Worm (Caenorhabditis elegans) whole organism, young adult: Measurements from ENCODE around the gene cpg-8.

Source experiments
- B0019.2 ChIP-seq: fragments of 200-800 bp; sonication (Bioruptor generic); conservative IDR thresholded peaks from 2 replicates; pipeline ENCODE4 v1.3.6; 2022; ENCODE audit warnings: missing genetic modification reagents, missing genetic modification characterization, missing compliant biosample characterization
- F23B12.7 ChIP-seq: sonication (generic microtip); optimal IDR thresholded peaks from 2 replicates; lab custom pipeline; 2017; ENCODE audit warnings: missing genetic modification characterization, mild to moderate bottlenecking, missing compliant biosample characterization, antibody characterized with exemption, moderate library complexity; ENCODE audit not compliant: insufficient read depth
- F33H1.4 ChIP-seq: fragments of 200-800 bp; sonication (Bioruptor generic); IDR thresholded peaks from 2 replicates; pipeline ENCODE4 v1.3.6; 2022; ENCODE audit warnings: missing genetic modification reagents, missing genetic modification characterization, missing compliant biosample characterization
- F55B11.4 ChIP-seq: sonication (generic microtip); optimal IDR thresholded peaks from 2 replicates; lab custom pipeline; 2016; ENCODE audit warnings: missing compliant biosample characterization, missing genetic modification characterization, borderline replicate concordance; ENCODE audit not compliant: insufficient read depth
- F57A8.1 ChIP-seq: fragments of 200-800 bp; sonication (Bioruptor generic); optimal IDR thresholded peaks from 2 replicates; lab custom pipeline; 2018; ENCODE audit warnings: mild to moderate bottlenecking, missing genetic modification characterization, moderate library complexity, missing compliant biosample characterization
- F57C9.4 ChIP-seq: sonication (generic microtip); optimal IDR thresholded peaks from 2 replicates; lab custom pipeline; 2017; ENCODE audit warnings: mild to moderate bottlenecking, missing genetic modification characterization, missing compliant biosample characterization
- T07F8.4 ChIP-seq: sonication (generic microtip); optimal IDR thresholded peaks from 2 replicates; lab custom pipeline; 2016; ENCODE audit warnings: mild to moderate bottlenecking, missing genetic modification characterization, moderate library complexity, missing compliant biosample characterization
- Y53F4B.3 ChIP-seq: fragments of 200-800 bp; sonication (Bioruptor generic); IDR thresholded peaks from 2 replicates; pipeline ENCODE4 v1.3.6; 2022; ENCODE audit warnings: missing genetic modification reagents, missing genetic modification characterization, missing compliant biosample characterization
- Y79H2A.3 ChIP-seq: fragments of 200-800 bp; sonication (Bioruptor generic); conservative IDR thresholded peaks from 2 replicates; pipeline ENCODE4 v1.3.6; 2022; ENCODE audit warnings: missing genetic modification reagents, missing genetic modification characterization, missing compliant biosample characterization
- ZK185.1 ChIP-seq: sonication (generic microtip); optimal IDR thresholded peaks from 2 replicates; lab custom pipeline; 2016; ENCODE audit warnings: mild to moderate bottlenecking, missing genetic modification characterization, missing compliant biosample characterization; ENCODE audit not compliant: poor library complexity, severe bottlenecking
- ama-1 ChIP-seq, 3 experiments: fragments of 150-350 bp in 1 of 3; sonication (generic microtip) in 2 of 3; optimal IDR thresholded peaks; 2 replicates each; lab custom pipeline; 2014 to 2018; ENCODE audit warnings: missing biosample characterization in 2 of 3, missing genetic modification characterization in 2 of 3, missing genetic modification reagents in 2 of 3
- atf-7 ChIP-seq: sonication (generic microtip); optimal IDR thresholded peaks from 2 replicates; lab custom pipeline; 2017; ENCODE audit warnings: mild to moderate bottlenecking, missing genetic modification characterization, missing compliant biosample characterization
- attf-6 ChIP-seq: fragments of 200-800 bp; sonication (Bioruptor generic); IDR thresholded peaks from 2 replicates; pipeline ENCODE4 v1.3.6; 2022; ENCODE audit warnings: missing genetic modification reagents, missing genetic modification characterization, missing compliant biosample characterization
- ccch-3 ChIP-seq: fragments of 200-800 bp; sonication (Bioruptor generic); optimal IDR thresholded peaks from 2 replicates; lab custom pipeline; 2018; ENCODE audit warnings: mild to moderate bottlenecking, missing genetic modification characterization, missing compliant biosample characterization
- cebp-1 ChIP-seq, 2 experiments: fragments of 200-800 bp in 1 of 2; sonication (Bioruptor generic) in 1 of 2; sonication (generic microtip) in 1 of 2; IDR thresholded peaks in 1 of 2; optimal IDR thresholded peaks in 1 of 2; 2 replicates each; pipeline versions ENCODE4 v1.3.6 to Lab custom; 2017 to 2022; ENCODE audit warnings: missing compliant biosample characterization in 2 of 2, missing genetic modification characterization in 2 of 2, mild to moderate bottlenecking in 1 of 2, missing genetic modification reagents in 1 of 2, moderate library complexity in 1 of 2
- cebp-2 ChIP-seq: fragments of 200-800 bp; sonication (Bioruptor generic); IDR thresholded peaks from 2 replicates; pipeline ENCODE4 v1.3.6; 2022; ENCODE audit warnings: missing genetic modification characterization, missing compliant biosample characterization
- ceh-100 ChIP-seq: fragments of 200-800 bp; sonication (Bioruptor generic); IDR thresholded peaks from 2 replicates; pipeline ENCODE4 v1.3.6; 2022; ENCODE audit warnings: missing genetic modification reagents, missing genetic modification characterization, missing compliant biosample characterization
- dpl-1 ChIP-seq: fragments of 150-350 bp; optimal IDR thresholded peaks from 2 replicates; lab custom pipeline; 2014; ENCODE audit warnings: missing biosample characterization, missing genetic modification reagents, missing genetic modification characterization
- fkh-3 ChIP-seq: sonication (generic microtip); optimal IDR thresholded peaks from 2 replicates; lab custom pipeline; 2016; ENCODE audit warnings: mild to moderate bottlenecking, missing genetic modification characterization, missing compliant biosample characterization
- gei-17 ChIP-seq: fragments of 200-800 bp; sonication (Bioruptor generic); optimal IDR thresholded peaks from 2 replicates; lab custom pipeline; 2018; ENCODE audit warnings: mild to moderate bottlenecking, missing genetic modification characterization, missing compliant biosample characterization
- hrde-1 ChIP-seq: sonication (generic microtip); optimal IDR thresholded peaks from 2 replicates; lab custom pipeline; 2016; ENCODE audit warnings: missing genetic modification characterization, mild to moderate bottlenecking, missing compliant biosample characterization, moderate library complexity, missing genotype, missing genetic modification reagents, borderline replicate concordance
- lsl-1 ChIP-seq: fragments of 200-800 bp; sonication (Bioruptor generic); optimal IDR thresholded peaks from 2 replicates; lab custom pipeline; 2018; ENCODE audit warnings: mild to moderate bottlenecking, missing genetic modification characterization, moderate library complexity, missing compliant biosample characterization
- lsy-27 ChIP-seq: sonication (generic microtip); optimal IDR thresholded peaks from 2 replicates; lab custom pipeline; 2017; ENCODE audit warnings: missing genetic modification characterization, mild to moderate bottlenecking, missing compliant biosample characterization, antibody characterized with exemption, missing genotype, borderline replicate concordance; ENCODE audit not compliant: insufficient read depth
- madf-10 ChIP-seq: sonication (generic microtip); optimal IDR thresholded peaks from 2 replicates; lab custom pipeline; 2016; ENCODE audit warnings: mild to moderate bottlenecking, missing genetic modification characterization, missing compliant biosample characterization
- mxl-1 ChIP-seq: sonication (generic microtip); optimal IDR thresholded peaks from 2 replicates; lab custom pipeline; 2016; ENCODE audit warnings: missing genetic modification characterization, missing compliant biosample characterization
- nfya-1 ChIP-seq: sonication (generic microtip); optimal IDR thresholded peaks from 2 replicates; lab custom pipeline; 2017; ENCODE audit warnings: antibody characterized with exemption, missing compliant biosample characterization, missing genetic modification characterization, borderline replicate concordance; ENCODE audit not compliant: insufficient read depth
- nfyb-1 ChIP-seq: fragments of 200-800 bp; sonication (Bioruptor generic); IDR thresholded peaks from 2 replicates; pipeline ENCODE4 v1.3.6; 2022; ENCODE audit warnings: missing genetic modification reagents, missing genetic modification characterization, missing compliant biosample characterization
- nhr-120 ChIP-seq: fragments of 200-800 bp; sonication (Bioruptor generic); IDR thresholded peaks from 2 replicates; pipeline ENCODE4 v1.3.6; 2022; ENCODE audit warnings: missing genetic modification characterization, missing compliant biosample characterization
- nhr-90 ChIP-seq: sonication (generic microtip); optimal IDR thresholded peaks from 2 replicates; lab custom pipeline; 2016; ENCODE audit warnings: missing genotype, mild to moderate bottlenecking, missing genetic modification characterization, missing compliant biosample characterization
- pbrm-1 ChIP-seq: fragments of 200-800 bp; sonication (Bioruptor generic); IDR thresholded peaks from 2 replicates; pipeline ENCODE4 v1.3.6; 2022; ENCODE audit warnings: missing genetic modification reagents, missing genetic modification characterization, missing compliant biosample characterization
- pha-4 ChIP-seq: fragments of 150-350 bp; sonication (generic microtip); optimal IDR thresholded peaks from 2 replicates; lab custom pipeline; 2014; ENCODE audit warnings: missing biosample characterization, missing genetic modification reagents, missing genetic modification characterization
- rcor-1 ChIP-seq: fragments of 200-800 bp; sonication (Bioruptor generic); IDR thresholded peaks from 2 replicates; pipeline ENCODE4 v1.3.6; 2022; ENCODE audit warnings: missing genetic modification reagents, missing genetic modification characterization, missing compliant biosample characterization
- rpc-1 ChIP-seq, 2 experiments: fragments of 150-350 bp in 1 of 2; sonication (generic microtip) in 1 of 2; optimal IDR thresholded peaks; 2 replicates each; lab custom pipeline; 2014 to 2018; ENCODE audit warnings: missing biosample characterization in 1 of 2, missing genetic modification characterization in 1 of 2, missing genetic modification reagents in 1 of 2, missing genotype in 1 of 2
- snpc-3.4 ChIP-seq: sonication (generic microtip); optimal IDR thresholded peaks from 2 replicates; lab custom pipeline; 2017; ENCODE audit warnings: missing genetic modification characterization, mild to moderate bottlenecking, missing compliant biosample characterization, antibody characterized with exemption, moderate library complexity, missing genotype, missing genetic modification reagents
- snpc-4 ChIP-seq, 5 experiments: fragments of 150-350 bp in 1 of 5; sonication (generic microtip) in 4 of 5; optimal IDR thresholded peaks; 2 replicates each; lab custom pipeline; 2014 to 2018; ENCODE audit warnings: missing genetic modification characterization in 5 of 5, missing biosample characterization in 3 of 5, antibody characterized with exemption in 2 of 5, mild to moderate bottlenecking in 2 of 5, missing compliant biosample characterization in 2 of 5, missing genotype in 2 of 5, moderate library complexity in 2 of 5, missing genetic modification reagents in 1 of 5
- somi-1 ChIP-seq: fragments of 200-800 bp; sonication (Bioruptor generic); optimal IDR thresholded peaks from 2 replicates; lab custom pipeline; 2018; ENCODE audit warnings: mild to moderate bottlenecking, missing genetic modification characterization, missing compliant biosample characterization
- sptf-2 ChIP-seq: fragments of 200-800 bp; sonication (Bioruptor generic); optimal IDR thresholded peaks from 2 replicates; lab custom pipeline; 2018; ENCODE audit warnings: mild to moderate bottlenecking, missing genetic modification characterization, missing compliant biosample characterization
- tbp1 ChIP-seq: fragments of 200-800 bp; sonication (Bioruptor generic); optimal IDR thresholded peaks from 2 replicates; lab custom pipeline; 2018; ENCODE audit warnings: mild to moderate bottlenecking, missing genetic modification characterization, missing compliant biosample characterization
- tbx-9 ChIP-seq: sonication (generic microtip); optimal IDR thresholded peaks from 2 replicates; lab custom pipeline; 2016; ENCODE audit warnings: borderline replicate concordance, missing genetic modification characterization, inconsistent platforms, missing compliant biosample characterization
- xnd-1 ChIP-seq: sonication (generic microtip); optimal IDR thresholded peaks from 2 replicates; lab custom pipeline; 2016; ENCODE audit warnings: missing genotype, missing genetic modification reagents, missing genetic modification characterization, missing compliant biosample characterization
- ztf-18 ChIP-seq: sonication (generic microtip); optimal IDR thresholded peaks from 2 replicates; lab custom pipeline; 2016; ENCODE audit warnings: missing genotype, mild to moderate bottlenecking, missing genetic modification characterization, missing compliant biosample characterization
- ztf-3 ChIP-seq: fragments of 200-800 bp; sonication (Bioruptor generic); optimal IDR thresholded peaks from 2 replicates; lab custom pipeline; 2018; ENCODE audit warnings: mild to moderate bottlenecking, missing genetic modification characterization, missing compliant biosample characterization
- ztf-6 ChIP-seq: fragments of 200-800 bp; sonication (Bioruptor generic); IDR thresholded peaks from 2 replicates; pipeline ENCODE4 v1.3.6; 2022; ENCODE audit warnings: missing genetic modification reagents, missing genetic modification characterization, missing compliant biosample characterization

Gene cpg-8

DNA sequence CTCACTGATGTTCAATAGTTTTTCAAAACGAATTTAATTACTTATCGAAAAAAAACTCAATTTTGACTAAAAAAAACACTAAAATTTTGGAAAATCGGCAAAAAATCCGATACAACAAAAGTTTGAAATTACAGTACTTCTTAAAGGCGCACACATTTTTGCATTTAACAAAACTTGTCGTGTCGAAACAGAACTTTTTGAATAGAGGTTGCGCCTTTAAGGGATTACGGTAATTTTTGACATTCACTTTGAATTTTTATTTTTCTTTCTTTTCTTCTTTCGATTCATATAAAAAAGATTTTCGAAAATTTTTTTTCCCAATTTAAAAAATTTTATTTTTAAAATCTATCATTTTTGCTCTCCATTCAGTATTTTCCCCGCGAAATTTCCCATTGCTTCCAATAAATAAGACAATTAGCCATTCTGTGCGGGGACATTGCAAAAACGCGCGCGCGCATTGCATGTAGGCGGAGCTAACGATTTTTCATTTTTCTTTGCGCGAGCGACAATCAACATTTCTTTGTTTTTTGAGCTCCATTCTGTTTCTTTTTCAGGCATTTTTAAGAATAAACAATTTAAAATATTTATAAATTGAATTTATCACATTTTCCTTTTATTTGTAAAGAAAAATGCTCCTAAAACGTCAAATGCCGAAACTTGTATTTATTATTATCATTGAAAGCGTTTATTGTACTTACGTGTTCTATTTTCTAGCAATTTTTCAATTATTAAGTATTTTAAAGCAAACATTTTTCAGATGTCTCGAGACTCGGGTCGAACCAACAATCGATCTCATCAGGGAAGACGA, 39.1 kb upstream of the cpg-8 start, which contains the start of gene F39G3.3 (continued):
- no peak for TF ChIP-seq atf-7
- no peak for TF ChIP-seq nfyb-1 (GFP tag; lab: Robert Waterston, UW)
- no peak for TF ChIP-seq nhr-90 (tag; lab: Kevin White, UChicago)
- no peak for TF ChIP-seq T07F8.4
- TF ChIP-seq tbp1 (GFP tag; lab: Kevin White, UChicago), result peak; percentile 48
- TF ChIP-seq ztf-3 (GFP tag; lab: Kevin White, UChicago), result no peak
- no peak for TF ChIP-seq rcor-1 (GFP tag; lab: Robert Waterston, UW)
- no peak for TF ChIP-seq F57A8.1 (GFP tag; lab: Kevin White, UChicago)
- no peak for TF ChIP-seq Y53F4B.3 (GFP tag; lab: Robert Waterston, UW)
- TF ChIP-seq cebp-2 (GFP tag; lab: Robert Waterston, UW), result no peak
- no peak for TF ChIP-seq F57C9.4 (tag; lab: Kevin White, UChicago)
- TF ChIP-seq ztf-6 (GFP tag; lab: Robert Waterston, UW), result no peak
- no peak for TF ChIP-seq nhr-120
- peak; percentile 71 for TF ChIP-seq dpl-1 (GFP tag; lab: Kevin White, UChicago)
- TF ChIP-seq lsl-1, result peak; percentile 100
- TF ChIP-seq snpc-4 (GFP tag; optimal IDR thresholded peaks at IDR 0.05; lab: Kevin White, UChicago), result peak; percentile 21
- TF ChIP-seq snpc-4 (tag; optimal IDR thresholded peaks at IDR 0.05; lab: Kevin White, UChicago), result peak in 3 of 4 experiments; percentile 43 to 64 (median 59)
- TF ChIP-seq Y79H2A.3 (GFP tag; lab: Robert Waterston, UW), result 0 out of 2 replicates have a peak, but pooled peaks have one; percentile 24
- TF ChIP-seq F55B11.4 (tag; lab: Kevin White, UChicago), result no peak
- TF ChIP-seq rpc-1 (optimal IDR thresholded peaks at IDR 0.05; lab: Kevin White, UChicago), result peak; percentile 45
- no peak for TF ChIP-seq rpc-1 (tag; optimal IDR thresholded peaks at IDR 0.05; lab: Kevin White, UChicago)
- no peak for TF ChIP-seq somi-1 (GFP tag; lab: Kevin White, UChicago)
- TF ChIP-seq ceh-100, result no peak
- TF ChIP-seq ama-1 (optimal IDR thresholded peaks at IDR 0.05; lab: Kevin White, UChicago), result no peak
- TF ChIP-seq ama-1 (GFP tag; optimal IDR thresholded peaks at IDR 0.05; lab: Kevin White, UChicago), result no peak
- TF ChIP-seq lsy-27 (tag; lab: Kevin White, UChicago), result no peak
- TF ChIP-seq F33H1.4 (GFP tag; lab: Robert Waterston, UW), result peak; percentile 88
- no peak for TF ChIP-seq sptf-2 (GFP tag; lab: Kevin White, UChicago)
- no peak for TF ChIP-seq gei-17 (GFP tag; lab: Kevin White, UChicago)
- no peak for TF ChIP-seq cebp-1 (GFP tag; IDR thresholded peaks at IDR 0.05; lab: Robert Waterston, UW)
- TF ChIP-seq cebp-1 (tag; optimal IDR thresholded peaks at IDR 0.05; lab: Kevin White, UChicago), result peak; percentile 62
- peak; percentile 79 for TF ChIP-seq hrde-1 (tag; lab: Kevin White, UChicago)
- TF ChIP-seq nfya-1 (tag; lab: Kevin White, UChicago), result no peak
- TF ChIP-seq tbx-9 (tag; lab: Kevin White, UChicago), result no peak
- peak; percentile 41 for TF ChIP-seq mxl-1 (tag; lab: Kevin White, UChicago)
- peak; percentile 46 for TF ChIP-seq F23B12.7 (tag; lab: Kevin White, UChicago)
- TF ChIP-seq madf-10 (tag; lab: Kevin White, UChicago), result peak; percentile 32
- TF ChIP-seq attf-6 (GFP tag; lab: Robert Waterston, UW), result 0 out of 2 replicates have a peak, but pooled peaks have one; percentile 8
- TF ChIP-seq fkh-3 (tag; lab: Kevin White, UChicago), result no peak
- TF ChIP-seq ztf-18 (tag; lab: Kevin White, UChicago), result peak; percentile 72
- TF ChIP-seq ccch-3 (GFP tag; lab: Kevin White, UChicago), result no peak
- peak; percentile 97 for TF ChIP-seq xnd-1 (tag; lab: Kevin White, UChicago)
- no peak for TF ChIP-seq pha-4 (tag; lab: Kevin White, UChicago)
- TF ChIP-seq ZK185.1, result peak; percentile 73
- peak; percentile 56; the same call in 1 of the 2 replicates for TF ChIP-seq pbrm-1 (GFP tag; lab: Robert Waterston, UW)
- TF ChIP-seq snpc-3.4 (tag; lab: Kevin White, UChicago), result no peak
- no peak for TF ChIP-seq B0019.2 (GFP tag; lab: Robert Waterston, UW)
